Worm (Caenorhabditis elegans) whole organism, midembryonic: ENCODE measurements around the gene txt-10.
A peak's percentile ranks its signal among the peaks of the same experiment; 100 is the strongest.

Source experiments
- T22C8.4 ChIP-seq: fragments of 200-800 bp; sonication (Bioruptor generic); IDR thresholded peaks from 2 replicates; pipeline ENCODE4 v1.3.6; 2022; ENCODE audit warnings: missing genetic modification characterization, missing compliant biosample characterization
- cog-1 ChIP-seq: sonication (generic microtip); optimal IDR thresholded peaks from 2 replicates; lab custom pipeline; 2016; ENCODE audit warnings: missing genetic modification characterization, missing compliant biosample characterization
- flt-1 ChIP-seq: fragments of 200-800 bp; sonication (Bioruptor generic); IDR thresholded peaks from 2 replicates; pipeline ENCODE4 v1.3.6; 2022; ENCODE audit warnings: missing genetic modification characterization, missing compliant biosample characterization
- klf-2 ChIP-seq: fragments of 200-800 bp; sonication (Bioruptor generic); conservative IDR thresholded peaks from 2 replicates; pipeline ENCODE4 v1.3.6; 2022; ENCODE audit warnings: missing genetic modification reagents, missing genetic modification characterization, missing compliant biosample characterization
- med-1 ChIP-seq: sonication (generic microtip); optimal IDR thresholded peaks from 2 replicates; lab custom pipeline; 2017; ENCODE audit warnings: missing genetic modification characterization, mild to moderate bottlenecking, missing compliant biosample characterization, antibody characterized with exemption, missing genetic modification reagents; ENCODE audit not compliant: insufficient read depth
- ref-1 ChIP-seq: fragments of 200-800 bp; sonication (Bioruptor generic); conservative IDR thresholded peaks from 2 replicates; pipeline ENCODE4 v1.3.6; 2022; ENCODE audit warnings: missing genetic modification reagents, missing genetic modification characterization, missing compliant biosample characterization
- tab-1 ChIP-seq: fragments of 200-800 bp; sonication (Bioruptor generic); IDR thresholded peaks from 2 replicates; pipeline ENCODE4 v1.3.6; 2022; ENCODE audit warnings: missing genetic modification characterization, missing compliant biosample characterization
- ztf-29 ChIP-seq: fragments of 200-800 bp; sonication (Bioruptor generic); IDR thresholded peaks from 2 replicates; pipeline ENCODE4 v1.3.6; 2022; ENCODE audit warnings: missing genetic modification reagents, missing genetic modification characterization, missing compliant biosample characterization

DNA sequence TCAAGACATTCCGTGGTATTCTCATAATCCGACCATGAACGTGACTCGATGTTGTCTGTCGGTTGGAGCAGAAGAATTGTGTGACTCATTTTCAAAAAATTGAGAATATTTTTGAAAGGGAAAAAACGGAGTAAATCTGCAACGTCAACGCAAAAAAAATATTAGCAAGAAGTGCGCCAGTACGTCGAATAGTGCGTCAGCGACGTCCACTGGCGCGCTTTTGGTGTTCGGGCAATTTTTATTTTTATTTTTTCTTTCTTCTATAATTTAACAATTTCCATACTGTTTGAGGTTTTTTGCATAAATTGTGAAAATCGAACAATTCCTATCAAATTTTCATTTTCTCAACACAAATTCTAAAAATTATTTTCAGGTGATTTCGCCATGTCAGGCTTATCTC is 46.3 kb upstream of the txt-10 start, which contains the start of the genes erh-1 and lpd-9:
- TF ChIP-seq ref-1 (GFP tag; lab: Robert Waterston, UW) (no peak), klf-2 (no peak), flt-1 (GFP tag; lab: Robert Waterston, UW) (no peak), T22C8.4 (GFP tag; lab: Robert Waterston, UW) (no peak), med-1 (GFP tag; lab: Kevin White, UChicago) (peak; percentile 33), cog-1 (tag; lab: Kevin White, UChicago) (no peak), tab-1 (GFP tag; lab: Robert Waterston, UW) (no peak), ztf-29 (GFP tag; lab: Robert Waterston, UW) (no peak)
